Worm (Caenorhabditis elegans) whole organism, L1 larva: ENCODE measurements around the gene enol-1.

Experiments used
- C16A3.4 ChIP-seq: fragments of 150-350 bp; optimal IDR thresholded peaks from 2 replicates; lab custom pipeline; 2014; ENCODE audit warnings: missing biosample characterization, missing genetic modification characterization
- dpl-1 ChIP-seq, 3 experiments: fragments of 150-350 bp in 2 of 3; sonication (generic microtip) in 1 of 3; optimal IDR thresholded peaks; 2 replicates each; lab custom pipeline; 2014 to 2017; ENCODE audit warnings: missing biosample characterization in 3 of 3, missing genetic modification characterization in 3 of 3, missing genetic modification reagents in 3 of 3
- fos-1 ChIP-seq: fragments of 150-350 bp; optimal IDR thresholded peaks from 2 replicates; lab custom pipeline; 2014; ENCODE audit warnings: missing biosample characterization, missing genetic modification characterization
- lin-15B ChIP-seq: fragments of 150-350 bp; sonication (generic microtip); optimal IDR thresholded peaks from 3 replicates; lab custom pipeline; 2014; ENCODE audit warnings: missing biosample characterization, missing genetic modification characterization
- lin-35 ChIP-seq, 2 experiments: fragments of 150-350 bp; optimal IDR thresholded peaks; 2 replicates each; lab custom pipeline; 2014; ENCODE audit warnings: missing biosample characterization in 2 of 2, missing genetic modification characterization in 2 of 2, missing genetic modification reagents in 2 of 2
- mef-2 ChIP-seq: fragments of 150-350 bp; optimal IDR thresholded peaks from 2 replicates; lab custom pipeline; 2014; ENCODE audit warnings: missing biosample characterization, missing genetic modification characterization
- nhr-11 ChIP-seq: fragments of 150-350 bp; optimal IDR thresholded peaks from 2 replicates; lab custom pipeline; 2014; ENCODE audit warnings: missing biosample characterization, missing genetic modification characterization
- nhr-237 ChIP-seq: fragments of 150-350 bp; optimal IDR thresholded peaks from 2 replicates; lab custom pipeline; 2014; ENCODE audit warnings: missing biosample characterization, missing genetic modification characterization
- nhr-76 ChIP-seq: sonication (generic microtip); optimal IDR thresholded peaks from 2 replicates; lab custom pipeline; 2017; ENCODE audit warnings: missing biosample characterization, missing genetic modification characterization
- unc-62 ChIP-seq: fragments of 150-350 bp; optimal IDR thresholded peaks from 2 replicates; lab custom pipeline; 2014; ENCODE audit warnings: missing biosample characterization, missing genetic modification reagents, missing genetic modification characterization

- no peak for TF ChIP-seq lin-15B (tag; lab: Kevin White, UChicago)
- no peak for TF ChIP-seq fos-1
- TF ChIP-seq lin-35 (GFP tag; optimal IDR thresholded peaks at IDR 0.05; lab: Kevin White, UChicago), result no peak
- no peak for TF ChIP-seq nhr-76 (tag; lab: Kevin White, UChicago)
- TF ChIP-seq mef-2 (tag; lab: Kevin White, UChicago), result no peak
- no peak for TF ChIP-seq dpl-1 (GFP tag; optimal IDR thresholded peaks at IDR 0.05; lab: Kevin White, UChicago)
- TF ChIP-seq unc-62 (GFP tag; lab: Kevin White, UChicago), result no peak
- no peak for TF ChIP-seq C16A3.4 (tag; lab: Kevin White, UChicago)
- no peak for TF ChIP-seq nhr-11 (tag; lab: Kevin White, UChicago)
- no peak for TF ChIP-seq nhr-237 (tag; lab: Kevin White, UChicago)
Measured at ce11 chrII:8896541-8896940, 34.3 kb upstream of the enol-1 start, which contains the start of gene lat-1.
